Fruit fly (Drosophila melanogaster) whole organism, embryonic: ENCODE results near the gene Dredd.

Experiments
- Awh ChIP-seq: fragments of 200-800 bp; sonication (Bioruptor generic); IDR thresholded peaks from 2 replicates; pipeline ENCODE4, ENCODE4 v1.3.6; 2022; ENCODE audit warnings: missing biosample characterization, missing genetic modification characterization
- CG10959 ChIP-seq: fragments of 200-800 bp; sonication (Bioruptor generic); IDR thresholded peaks from 2 replicates; pipeline ENCODE4 v1.3.6; 2022; ENCODE audit warnings: missing biosample characterization, missing genetic modification characterization
- CG1233 ChIP-seq: fragments of 200-800 bp; sonication (Bioruptor generic); optimal IDR thresholded peaks from 4 replicates; lab custom pipeline; 2018; ENCODE audit warnings: missing biosample characterization, mild to moderate bottlenecking, missing genetic modification characterization
- CG13287 ChIP-seq: fragments of 200-800 bp; sonication (Bioruptor generic); IDR thresholded peaks from 2 replicates; pipeline ENCODE4 v1.3.6; 2022; ENCODE audit warnings: missing biosample characterization, missing genetic modification characterization; ENCODE audit not compliant: partially characterized antibody
- CG13296 ChIP-seq: fragments of 200-800 bp; sonication (Bioruptor generic); optimal IDR thresholded peaks from 3 replicates; lab custom pipeline; 2018; ENCODE audit warnings: missing biosample characterization, mild to moderate bottlenecking, missing genetic modification characterization
- CG15514 ChIP-seq: fragments of 200-800 bp; sonication (Bioruptor generic); optimal IDR thresholded peaks from 3 replicates; lab custom pipeline; 2017; ENCODE audit warnings: missing biosample characterization, missing genetic modification characterization, mild to moderate bottlenecking, moderate library complexity, missing genetic modification reagents
- CG17568 ChIP-seq: fragments of 200-800 bp; sonication (Bioruptor generic); optimal IDR thresholded peaks from 2 replicates; lab custom pipeline; 2018; ENCODE audit warnings: missing biosample characterization, mild to moderate bottlenecking, missing genetic modification characterization, moderate library complexity
- CG18011 ChIP-seq: fragments of 200-800 bp; sonication (Bioruptor generic); optimal IDR thresholded peaks from 2 replicates; lab custom pipeline; 2017; ENCODE audit warnings: missing biosample characterization, missing genetic modification characterization, mild to moderate bottlenecking, moderate library complexity, missing genotype
- CG2129 ChIP-seq: fragments of 200-800 bp; sonication (Bioruptor generic); IDR thresholded peaks from 2 replicates; pipeline ENCODE4 v1.3.6; 2022; ENCODE audit warnings: missing biosample characterization, missing genetic modification characterization; ENCODE audit not compliant: partially characterized antibody
- CG31365 ChIP-seq: fragments of 200-800 bp; sonication (Bioruptor generic); optimal IDR thresholded peaks from 2 replicates; lab custom pipeline; 2018; ENCODE audit warnings: missing biosample characterization, mild to moderate bottlenecking, missing genetic modification characterization
- CG3281 ChIP-seq: fragments of 200-800 bp; sonication (Bioruptor generic); optimal IDR thresholded peaks from 3 replicates; lab custom pipeline; 2017; ENCODE audit warnings: missing biosample characterization, mild to moderate bottlenecking, missing genetic modification characterization
- CG7928 ChIP-seq: fragments of 200-800 bp; sonication (Bioruptor generic); optimal IDR thresholded peaks from 2 replicates; lab custom pipeline; 2017; ENCODE audit warnings: missing biosample characterization, mild to moderate bottlenecking, missing genetic modification characterization
- CG7963 ChIP-seq: fragments of 200-800 bp; sonication (Bioruptor generic); IDR thresholded peaks from 3 replicates; pipeline ENCODE4 v1.3.6; 2022; ENCODE audit warnings: missing biosample characterization, missing genetic modification characterization; ENCODE audit not compliant: partially characterized antibody
- CG8388 ChIP-seq: fragments of 200-800 bp; sonication (Bioruptor generic); optimal IDR thresholded peaks from 2 replicates; lab custom pipeline; 2019; ENCODE audit warnings: missing biosample characterization, mild to moderate bottlenecking, missing genetic modification characterization, moderate library complexity
- CG9797 ChIP-seq: fragments of 200-800 bp; sonication (Bioruptor generic); optimal IDR thresholded peaks from 3 replicates; lab custom pipeline; 2018; ENCODE audit warnings: missing biosample characterization, mild to moderate bottlenecking, missing genetic modification characterization
- CG9876 ChIP-seq: fragments of 200-800 bp; sonication (Bioruptor generic); optimal IDR thresholded peaks from 2 replicates; lab custom pipeline; 2016; ENCODE audit warnings: missing biosample characterization, missing genetic modification characterization
- Dp ChIP-seq: fragments of 200-800 bp; sonication (Bioruptor generic); optimal IDR thresholded peaks from 2 replicates; lab custom pipeline; 2018; ENCODE audit warnings: missing biosample characterization, mild to moderate bottlenecking, missing genetic modification characterization, moderate library complexity
- E2f2 ChIP-seq: fragments of 200-800 bp; sonication (Bioruptor generic); IDR thresholded peaks from 2 replicates; pipeline ENCODE4 v1.3.6; 2022; ENCODE audit warnings: missing biosample characterization, missing genetic modification characterization
- Ets97D ChIP-seq: fragments of 200-800 bp; sonication (Bioruptor generic); optimal IDR thresholded peaks from 3 replicates; lab custom pipeline; 2016; ENCODE audit warnings: missing biosample characterization, missing genetic modification characterization
- Fer1 ChIP-seq: fragments of 200-800 bp; sonication (Bioruptor generic); optimal IDR thresholded peaks from 2 replicates; lab custom pipeline; 2017; ENCODE audit warnings: missing biosample characterization, mild to moderate bottlenecking, missing genetic modification characterization
- HHEX ChIP-seq: fragments of 200-800 bp; sonication (Bioruptor generic); optimal IDR thresholded peaks from 3 replicates; lab custom pipeline; 2017; ENCODE audit warnings: missing biosample characterization, mild to moderate bottlenecking, missing genetic modification characterization, missing genetic modification reagents
- Hmr ChIP-seq: fragments of 200-800 bp; sonication (Bioruptor generic); optimal IDR thresholded peaks from 3 replicates; lab custom pipeline; 2017; ENCODE audit warnings: mild to moderate bottlenecking, missing biosample characterization, missing genetic modification reagents, missing genetic modification characterization
- Jarid2 ChIP-seq: fragments of 200-800 bp; sonication (Bioruptor generic); optimal IDR thresholded peaks from 3 replicates; lab custom pipeline; 2017; ENCODE audit warnings: mild to moderate bottlenecking, missing biosample characterization, missing genetic modification reagents, missing genetic modification characterization
- Lim3 ChIP-seq: fragments of 200-800 bp; sonication (Bioruptor generic); IDR thresholded peaks from 2 replicates; pipeline ENCODE4 v1.3.6; 2022; ENCODE audit warnings: missing biosample characterization, missing genetic modification characterization
- Lpt ChIP-seq: fragments of >200 bp; optimal IDR thresholded peaks from 2 replicates; lab custom pipeline; 2018; ENCODE audit warnings: missing biosample characterization, missing genetic modification characterization
- Meics ChIP-seq: fragments of 200-800 bp; sonication (Bioruptor generic); optimal IDR thresholded peaks from 2 replicates; lab custom pipeline; 2017; ENCODE audit warnings: missing biosample characterization, mild to moderate bottlenecking, missing genetic modification characterization
- Myb ChIP-seq: fragments of 200-800 bp; sonication (Bioruptor generic); optimal IDR thresholded peaks from 2 replicates; lab custom pipeline; 2016; ENCODE audit warnings: missing biosample characterization, missing genetic modification characterization
- Sry-δ ChIP-seq: fragments of 200-800 bp; sonication (Bioruptor generic); optimal IDR thresholded peaks from 2 replicates; lab custom pipeline; 2016; ENCODE audit warnings: missing biosample characterization, missing genetic modification characterization
- ase ChIP-seq: fragments of 200-800 bp; sonication (Bioruptor generic); IDR thresholded peaks from 3 replicates; pipeline ENCODE4 v1.3.6; 2022; ENCODE audit warnings: missing biosample characterization, missing genetic modification characterization
- corto ChIP-seq: fragments of 200-800 bp; sonication (Bioruptor generic); optimal IDR thresholded peaks from 2 replicates; lab custom pipeline; 2016; ENCODE audit warnings: missing biosample characterization, mild to moderate bottlenecking, missing genetic modification characterization, moderate library complexity
- dati ChIP-seq: fragments of 200-800 bp; sonication (Bioruptor generic); IDR thresholded peaks from 2 replicates; pipeline ENCODE4 v1.3.6; 2022; ENCODE audit warnings: missing biosample characterization, missing genetic modification characterization
- fd3F ChIP-seq: fragments of 200-800 bp; sonication (Bioruptor generic); optimal IDR thresholded peaks from 2 replicates; lab custom pipeline; 2018; ENCODE audit warnings: missing biosample characterization, mild to moderate bottlenecking, missing genetic modification characterization, moderate library complexity
- fd64A ChIP-seq: fragments of 200-800 bp; sonication (Bioruptor generic); optimal IDR thresholded peaks from 3 replicates; lab custom pipeline; 2018; ENCODE audit warnings: missing biosample characterization, mild to moderate bottlenecking, missing genetic modification characterization
- gfzf ChIP-seq: fragments of 200-800 bp; sonication (Bioruptor generic); optimal IDR thresholded peaks from 2 replicates; lab custom pipeline; 2016; ENCODE audit warnings: missing biosample characterization, mild to moderate bottlenecking, missing genetic modification characterization, moderate library complexity
- gt ChIP-seq: fragments of 200-800 bp; sonication (Bioruptor generic); IDR thresholded peaks from 2 replicates; pipeline ENCODE4 v1.3.6; 2022; ENCODE audit warnings: missing biosample characterization, missing genetic modification characterization
- h ChIP-seq: fragments of >200 bp; optimal IDR thresholded peaks from 2 replicates; lab custom pipeline; 2017
- hkb ChIP-seq, 2 experiments: fragments of 200-800 bp in 1 of 2; fragments of >200 bp in 1 of 2; sonication (Bioruptor generic) in 1 of 2; IDR thresholded peaks in 1 of 2; optimal IDR thresholded peaks in 1 of 2; 2 replicates each; pipeline versions ENCODE4 v1.3.6 to Lab custom; 2017 to 2022; ENCODE audit warnings: missing biosample characterization in 1 of 2, missing genetic modification characterization in 1 of 2
- inv ChIP-seq: fragments of 200-800 bp; sonication (Bioruptor generic); IDR thresholded peaks from 2 replicates; pipeline ENCODE4 v1.3.6; 2022; ENCODE audit warnings: missing biosample characterization, missing genetic modification characterization; ENCODE audit not compliant: partially characterized antibody
- lbe ChIP-seq: fragments of 200-800 bp; sonication (Bioruptor generic); optimal IDR thresholded peaks from 2 replicates; lab custom pipeline; 2016; ENCODE audit warnings: missing biosample characterization, mild to moderate bottlenecking, missing genetic modification characterization
- lov ChIP-seq, 2 experiments: fragments of 200-800 bp in 1 of 2; fragments of >200 bp in 1 of 2; sonication (Bioruptor generic) in 1 of 2; IDR thresholded peaks in 1 of 2; optimal IDR thresholded peaks in 1 of 2; 2 replicates in 1 of 2; 3 replicates in 1 of 2; pipeline versions ENCODE4 v1.3.6 to Lab custom; 2017 to 2022; ENCODE audit warnings: missing biosample characterization in 1 of 2, missing genetic modification characterization in 1 of 2
- maf-S ChIP-seq: fragments of 200-800 bp; sonication (Bioruptor generic); optimal IDR thresholded peaks from 2 replicates; lab custom pipeline; 2016; ENCODE audit warnings: missing biosample characterization, missing genetic modification characterization
- mam ChIP-seq: fragments of 200-800 bp; sonication (Bioruptor generic); optimal IDR thresholded peaks from 3 replicates; lab custom pipeline; 2016; ENCODE audit warnings: missing biosample characterization, missing genetic modification characterization
- otp ChIP-seq: fragments of 200-800 bp; sonication (Bioruptor generic); IDR thresholded peaks from 3 replicates; pipeline ENCODE4, ENCODE4 v1.3.6; 2022; ENCODE audit warnings: missing biosample characterization, missing genetic modification characterization
- pita ChIP-seq: fragments of 200-800 bp; sonication (Bioruptor generic); optimal IDR thresholded peaks from 2 replicates; lab custom pipeline; 2017; ENCODE audit warnings: missing biosample characterization, mild to moderate bottlenecking, missing genetic modification characterization
- pzg ChIP-seq: fragments of 200-800 bp; sonication (Bioruptor generic); optimal IDR thresholded peaks from 3 replicates; lab custom pipeline; 2018; ENCODE audit warnings: missing biosample characterization, mild to moderate bottlenecking, missing genetic modification characterization, moderate library complexity
- row ChIP-seq: fragments of 200-800 bp; sonication (Bioruptor generic); IDR thresholded peaks from 3 replicates; pipeline ENCODE4 v1.3.6; 2022; ENCODE audit warnings: missing biosample characterization, missing genetic modification characterization
- slbo ChIP-seq: fragments of 200-800 bp; sonication (Bioruptor generic); IDR thresholded peaks from 2 replicates; pipeline ENCODE4 v1.3.6; 2022; ENCODE audit warnings: missing biosample characterization, missing genetic modification characterization
- stwl ChIP-seq: fragments of 200-800 bp; sonication (Bioruptor generic); optimal IDR thresholded peaks from 3 replicates; lab custom pipeline; 2018; ENCODE audit warnings: missing biosample characterization, mild to moderate bottlenecking, missing genetic modification characterization, moderate library complexity
- tap ChIP-seq: fragments of 200-800 bp; optimal IDR thresholded peaks from 3 replicates; lab custom pipeline; 2019; ENCODE audit warnings: missing biosample characterization, mild to moderate bottlenecking, missing genetic modification characterization, moderate library complexity
- usp ChIP-seq: fragments of >200 bp; optimal IDR thresholded peaks from 2 replicates; lab custom pipeline; 2017; ENCODE audit warnings: missing biosample characterization, missing genetic modification characterization

Dredd gene

DNA sequence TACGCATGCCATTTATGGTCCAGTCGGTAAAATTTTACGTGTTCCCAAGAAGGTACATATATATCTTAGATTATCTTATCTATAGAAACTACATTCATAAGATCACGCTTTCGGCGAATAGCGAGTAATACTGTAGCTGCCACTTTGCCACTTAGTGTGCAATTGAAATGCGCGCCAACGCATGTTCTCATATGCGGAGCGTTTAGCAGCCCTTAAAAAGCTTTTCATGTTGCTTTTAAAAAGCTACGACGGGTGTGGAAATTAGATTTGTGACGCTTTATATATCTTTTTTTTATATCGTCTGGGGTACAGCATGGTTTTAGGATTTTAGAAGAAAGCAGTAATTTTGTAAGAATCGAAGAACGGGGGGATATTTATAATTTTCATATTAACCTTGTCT lies 22.7 kb upstream of the Dredd start:
- no peak for TF ChIP-seq CG13296
- no peak for TF ChIP-seq stwl (tag; lab: Kevin White, UChicago)
- TF ChIP-seq CG13287 (GFP tag; lab: Robert Waterston, UW), result peak; percentile 23; the same call in 1 of the 2 replicates
- no peak for TF ChIP-seq usp (GFP tag; lab: Kevin White, UChicago)
- no peak for TF ChIP-seq dati (GFP tag; lab: Robert Waterston, UW)
- TF ChIP-seq fd3F (GFP tag; lab: Kevin White, UChicago), result no peak
- TF ChIP-seq CG9876 (GFP tag; lab: Kevin White, UChicago), result no peak
- peak; percentile 6 for TF ChIP-seq CG3281 (GFP tag; lab: Kevin White, UChicago)
- no peak for TF ChIP-seq CG10959 (GFP tag; lab: Robert Waterston, UW)
- no peak for TF ChIP-seq h (lab: Kevin White, UChicago)
- TF ChIP-seq Ets97D (GFP tag; lab: Kevin White, UChicago), result peak; percentile 4
- no peak for TF ChIP-seq slbo (GFP tag; lab: Robert Waterston, UW)
- TF ChIP-seq gt (GFP tag; lab: Robert Waterston, UW), result no peak
- TF ChIP-seq row (GFP tag; lab: Robert Waterston, UW), result no peak
- no peak for TF ChIP-seq tap (tag; lab: Kevin White, UChicago)
- TF ChIP-seq Awh, result no peak
- TF ChIP-seq HHEX (GFP tag; lab: Kevin White, UChicago), result no peak
- TF ChIP-seq CG9797 (GFP tag; lab: Kevin White, UChicago), result no peak
- TF ChIP-seq CG8388, result no peak
- no peak for TF ChIP-seq maf-S
- no peak for TF ChIP-seq lbe (GFP tag; lab: Kevin White, UChicago)
- TF ChIP-seq lov (optimal IDR thresholded peaks at IDR 0.05; lab: Kevin White, UChicago), result no peak
- TF ChIP-seq lov (GFP tag; IDR thresholded peaks at IDR 0.05; lab: Robert Waterston, UW), result no peak
- no peak for TF ChIP-seq corto
- no peak for TF ChIP-seq ase (GFP tag; lab: Robert Waterston, UW)
- TF ChIP-seq Jarid2 (GFP tag; lab: Kevin White, UChicago), result no peak
- no peak for TF ChIP-seq CG18011
- TF ChIP-seq Myb (GFP tag; lab: Kevin White, UChicago), result no peak
- peak; percentile 86 for TF ChIP-seq CG15514 (GFP tag; lab: Kevin White, UChicago)
- TF ChIP-seq Sry-δ (GFP tag; lab: Kevin White, UChicago), result no peak
- TF ChIP-seq mam, result no peak
- TF ChIP-seq Fer1 (GFP tag; lab: Kevin White, UChicago), result peak; percentile 40
- no peak for TF ChIP-seq CG1233 (GFP tag; lab: Kevin White, UChicago)
- TF ChIP-seq otp (GFP tag; lab: Robert Waterston, UW), result no peak
- TF ChIP-seq hkb (optimal IDR thresholded peaks at IDR 0.05; lab: Kevin White, UChicago), result no peak
- no peak for TF ChIP-seq hkb (GFP tag; IDR thresholded peaks at IDR 0.05; lab: Robert Waterston, UW)
- TF ChIP-seq fd64A, result no peak
- TF ChIP-seq Dp (GFP tag; lab: Kevin White, UChicago), result peak; percentile 90
- TF ChIP-seq inv (GFP tag; lab: Robert Waterston, UW), result no peak
- TF ChIP-seq Lpt (GFP tag; lab: Kevin White, UChicago), result no peak
- TF ChIP-seq pita (GFP tag; lab: Kevin White, UChicago), result peak; percentile 48
- no peak for TF ChIP-seq CG7963 (GFP tag; lab: Robert Waterston, UW)
- TF ChIP-seq pzg (GFP tag; lab: Kevin White, UChicago), result peak; percentile 35
- peak; percentile 50 for TF ChIP-seq gfzf (GFP tag; lab: Kevin White, UChicago)
- no peak for TF ChIP-seq CG17568 (GFP tag; lab: Kevin White, UChicago)
- no peak for TF ChIP-seq Meics
- no peak for TF ChIP-seq Lim3 (GFP tag; lab: Robert Waterston, UW)
- TF ChIP-seq E2f2 (GFP tag; lab: Robert Waterston, UW), result peak; percentile 94
- TF ChIP-seq CG31365 (tag; lab: Kevin White, UChicago), result peak; percentile 27
- peak; percentile 94 for TF ChIP-seq CG7928 (GFP tag; lab: Kevin White, UChicago)
- TF ChIP-seq Hmr (GFP tag; lab: Kevin White, UChicago), result peak; percentile 9
- no peak for TF ChIP-seq CG2129 (GFP tag; lab: Robert Waterston, UW)
